Fruit fly (Drosophila melanogaster) whole organism, embryonic: ENCODE results near the gene mRpL17.

Experiments used
- CG10274 ChIP-seq: fragments of 200-800 bp; sonication (Bioruptor generic); optimal IDR thresholded peaks from 3 replicates; lab custom pipeline; 2017; ENCODE audit warnings: missing biosample characterization, mild to moderate bottlenecking, missing genetic modification characterization
- CG11247 ChIP-seq: fragments of 200-800 bp; sonication (Bioruptor generic); IDR thresholded peaks from 2 replicates; pipeline ENCODE4 v1.3.6; 2022; ENCODE audit warnings: missing biosample characterization, missing genetic modification characterization
- CG11504 ChIP-seq: fragments of 200-800 bp; sonication (Bioruptor generic); optimal IDR thresholded peaks from 3 replicates; lab custom pipeline; 2019; ENCODE audit warnings: missing biosample characterization, mild to moderate bottlenecking, missing genetic modification characterization, moderate library complexity
- CG12236 ChIP-seq: fragments of 200-800 bp; sonication (Bioruptor generic); optimal IDR thresholded peaks from 2 replicates; lab custom pipeline; 2016; ENCODE audit warnings: missing biosample characterization, missing genetic modification characterization
- CG12391 ChIP-seq: fragments of 200-800 bp; sonication (Bioruptor generic); optimal IDR thresholded peaks from 3 replicates; lab custom pipeline; 2018; ENCODE audit warnings: missing biosample characterization, mild to moderate bottlenecking, missing genetic modification characterization, moderate library complexity
- CG12744 ChIP-seq: fragments of 200-800 bp; sonication (Bioruptor generic); optimal IDR thresholded peaks from 2 replicates; lab custom pipeline; 2016; ENCODE audit warnings: missing biosample characterization, missing genetic modification characterization
- CG13424 ChIP-seq: fragments of 200-800 bp; sonication (Bioruptor generic); optimal IDR thresholded peaks from 2 replicates; lab custom pipeline; 2019; ENCODE audit warnings: missing biosample characterization, mild to moderate bottlenecking, missing genetic modification characterization, moderate library complexity
- CG13624 ChIP-seq: fragments of 200-800 bp; sonication (Bioruptor generic); optimal IDR thresholded peaks from 2 replicates; lab custom pipeline; 2016; ENCODE audit warnings: missing biosample characterization, missing genetic modification characterization
- CG14050 ChIP-seq: fragments of 200-800 bp; sonication (Bioruptor generic); IDR thresholded peaks from 3 replicates; pipeline ENCODE4 v1.3.6; 2022; ENCODE audit warnings: missing biosample characterization, missing genetic modification characterization
- CG14860 ChIP-seq: fragments of 200-800 bp; sonication (Bioruptor generic); IDR thresholded peaks from 3 replicates; pipeline ENCODE4 v1.3.6; 2022; ENCODE audit warnings: missing biosample characterization, missing genetic modification characterization; ENCODE audit not compliant: partially characterized antibody
- CG17359 ChIP-seq: fragments of 200-800 bp; sonication (Bioruptor generic); optimal IDR thresholded peaks from 3 replicates; lab custom pipeline; 2018; ENCODE audit warnings: missing biosample characterization, mild to moderate bottlenecking, missing genetic modification characterization, moderate library complexity
- CG17385 ChIP-seq: fragments of 200-800 bp; sonication (Bioruptor generic); optimal IDR thresholded peaks from 3 replicates; lab custom pipeline; 2018; ENCODE audit warnings: missing biosample characterization, mild to moderate bottlenecking, missing genetic modification characterization
- CG2120 ChIP-seq: fragments of 200-800 bp; sonication (Bioruptor generic); optimal IDR thresholded peaks from 3 replicates; lab custom pipeline; 2016; ENCODE audit warnings: missing biosample characterization, missing genetic modification characterization
- CG31365 ChIP-seq: fragments of 200-800 bp; sonication (Bioruptor generic); optimal IDR thresholded peaks from 2 replicates; lab custom pipeline; 2018; ENCODE audit warnings: missing biosample characterization, mild to moderate bottlenecking, missing genetic modification characterization
- CG31388 ChIP-seq: fragments of 200-800 bp; sonication (Bioruptor generic); optimal IDR thresholded peaks from 2 replicates; lab custom pipeline; 2016; ENCODE audit warnings: missing biosample characterization, missing genetic modification characterization
- CG3163 ChIP-seq: fragments of 200-800 bp; sonication (Bioruptor generic); optimal IDR thresholded peaks from 3 replicates; lab custom pipeline; 2016; ENCODE audit warnings: missing biosample characterization, missing genetic modification characterization
- CG32767 ChIP-seq: fragments of 200-800 bp; sonication (Bioruptor generic); IDR thresholded peaks from 2 replicates; pipeline ENCODE4 v1.3.6; 2022; ENCODE audit warnings: missing biosample characterization, missing genetic modification characterization
- CG4424 ChIP-seq: fragments of 200-800 bp; sonication (Bioruptor generic); optimal IDR thresholded peaks from 3 replicates; lab custom pipeline; 2016; ENCODE audit warnings: missing biosample characterization, missing genetic modification characterization
- CG4854 ChIP-seq: fragments of 200-800 bp; sonication (Bioruptor generic); optimal IDR thresholded peaks from 2 replicates; lab custom pipeline; 2016; ENCODE audit warnings: missing biosample characterization, missing genetic modification characterization, inconsistent platforms
- CG5245 ChIP-seq: fragments of 200-800 bp; sonication (Bioruptor generic); optimal IDR thresholded peaks from 3 replicates; lab custom pipeline; 2016; ENCODE audit warnings: missing biosample characterization, missing genetic modification characterization
- CG6765 ChIP-seq: fragments of 200-800 bp; sonication (Bioruptor generic); optimal IDR thresholded peaks from 3 replicates; lab custom pipeline; 2017; ENCODE audit warnings: missing biosample characterization, mild to moderate bottlenecking, missing genetic modification characterization
- CG7987 ChIP-seq: fragments of 200-800 bp; sonication (Bioruptor generic); optimal IDR thresholded peaks from 2 replicates; lab custom pipeline; 2018; ENCODE audit warnings: missing biosample characterization, mild to moderate bottlenecking, missing genetic modification characterization, moderate library complexity
- CG8765 ChIP-seq: fragments of 200-800 bp; sonication (Bioruptor generic); IDR thresholded peaks from 2 replicates; pipeline ENCODE4 v1.3.6; 2022; ENCODE audit warnings: missing biosample characterization, missing genetic modification characterization
- CG9727 ChIP-seq: fragments of 200-800 bp; sonication (Bioruptor generic); optimal IDR thresholded peaks from 3 replicates; lab custom pipeline; 2017; ENCODE audit warnings: missing biosample characterization, mild to moderate bottlenecking, missing genetic modification characterization
- Dfd ChIP-seq, 2 experiments: fragments of >200 bp; optimal IDR thresholded peaks; 2 replicates each; lab custom pipeline; 2017; ENCODE audit warnings: missing biosample characterization in 2 of 2, missing genetic modification characterization in 2 of 2
- E2f2 ChIP-seq: fragments of 200-800 bp; sonication (Bioruptor generic); IDR thresholded peaks from 2 replicates; pipeline ENCODE4 v1.3.6; 2022; ENCODE audit warnings: missing biosample characterization, missing genetic modification characterization
- HmgD ChIP-seq: fragments of 200-800 bp; sonication (Bioruptor generic); optimal IDR thresholded peaks from 3 replicates; lab custom pipeline; 2016; ENCODE audit warnings: missing biosample characterization, missing genetic modification characterization
- Hsf ChIP-seq: fragments of 200-800 bp; sonication (Bioruptor generic); optimal IDR thresholded peaks from 3 replicates; lab custom pipeline; 2016; ENCODE audit warnings: missing biosample characterization, missing genetic modification characterization
- Med ChIP-seq: fragments of 200-800 bp; sonication (Bioruptor generic); peaks from one replicate; lab custom pipeline; 2016; ENCODE audit warnings: missing biosample characterization, missing genetic modification characterization, mild to moderate bottlenecking, inconsistent platforms, moderate library complexity
- NC2β ChIP-seq: fragments of 200-800 bp; sonication (Bioruptor generic); optimal IDR thresholded peaks from 2 replicates; lab custom pipeline; 2016; ENCODE audit warnings: missing biosample characterization, missing genetic modification characterization
- Scr ChIP-seq: fragments of 200-800 bp; sonication (Bioruptor generic); IDR thresholded peaks from 2 replicates; pipeline ENCODE4 v1.3.6; 2022; ENCODE audit warnings: missing biosample characterization, missing genetic modification characterization; ENCODE audit not compliant: partially characterized antibody
- Sry-δ ChIP-seq: fragments of 200-800 bp; sonication (Bioruptor generic); optimal IDR thresholded peaks from 2 replicates; lab custom pipeline; 2016; ENCODE audit warnings: missing biosample characterization, missing genetic modification characterization
- crol ChIP-seq: fragments of 200-800 bp; sonication (Bioruptor generic); IDR thresholded peaks from 2 replicates; pipeline ENCODE4 v1.3.6; 2022; ENCODE audit warnings: missing biosample characterization, missing genetic modification characterization
- cwo ChIP-seq: fragments of 200-800 bp; sonication (Bioruptor generic); optimal IDR thresholded peaks from 3 replicates; lab custom pipeline; 2017; ENCODE audit warnings: missing biosample characterization, missing genetic modification characterization, mild to moderate bottlenecking, moderate library complexity, missing genetic modification reagents
- dm ChIP-seq: fragments of 200-800 bp; sonication (Bioruptor generic); optimal IDR thresholded peaks from 3 replicates; lab custom pipeline; 2016; ENCODE audit warnings: missing biosample characterization, missing genetic modification characterization
- esg ChIP-seq: fragments of 200-800 bp; sonication (Bioruptor generic); conservative IDR thresholded peaks from 2 replicates; pipeline ENCODE4 v1.3.6; 2022; ENCODE audit warnings: missing biosample characterization, missing genetic modification characterization
- fd102C ChIP-seq: fragments of 200-800 bp; sonication (Bioruptor generic); optimal IDR thresholded peaks from 2 replicates; lab custom pipeline; 2018; ENCODE audit warnings: missing biosample characterization, mild to moderate bottlenecking, missing genetic modification characterization, moderate library complexity
- fru ChIP-seq: fragments of >200 bp; optimal IDR thresholded peaks from 2 replicates; lab custom pipeline; 2017
- gsb-n ChIP-seq: fragments of 200-800 bp; sonication (Bioruptor generic); optimal IDR thresholded peaks from 3 replicates; lab custom pipeline; 2018; ENCODE audit warnings: missing biosample characterization, mild to moderate bottlenecking, missing genetic modification characterization
- hkb ChIP-seq, 2 experiments: fragments of 200-800 bp in 1 of 2; fragments of >200 bp in 1 of 2; sonication (Bioruptor generic) in 1 of 2; IDR thresholded peaks in 1 of 2; optimal IDR thresholded peaks in 1 of 2; 2 replicates each; pipeline versions ENCODE4 v1.3.6 to Lab custom; 2017 to 2022; ENCODE audit warnings: missing biosample characterization in 1 of 2, missing genetic modification characterization in 1 of 2
- lola ChIP-seq, 3 experiments: fragments of >200 bp in 2 of 3; fragments of 200-800 bp in 1 of 3; sonication (Bioruptor generic) in 1 of 3; optimal IDR thresholded peaks; 2 replicates each; lab custom pipeline; 2017 to 2019; ENCODE audit warnings: missing biosample characterization in 3 of 3, missing genetic modification characterization in 3 of 3, mild to moderate bottlenecking in 1 of 3, moderate library complexity in 1 of 3
- mam ChIP-seq: fragments of 200-800 bp; sonication (Bioruptor generic); optimal IDR thresholded peaks from 3 replicates; lab custom pipeline; 2016; ENCODE audit warnings: missing biosample characterization, missing genetic modification characterization
- org-1 ChIP-seq: fragments of 200-800 bp; sonication (Bioruptor generic); optimal IDR thresholded peaks from 2 replicates; lab custom pipeline; 2017; ENCODE audit warnings: missing biosample characterization, missing genetic modification characterization
- phol ChIP-seq: fragments of 200-800 bp; sonication (Bioruptor generic); optimal IDR thresholded peaks from 3 replicates; lab custom pipeline; 2018; ENCODE audit warnings: missing biosample characterization, mild to moderate bottlenecking, missing genetic modification characterization, moderate library complexity
- rib ChIP-seq: fragments of 200-800 bp; sonication (Bioruptor generic); IDR thresholded peaks from 2 replicates; pipeline ENCODE4 v1.3.6; 2022; ENCODE audit warnings: missing biosample characterization, missing genetic modification characterization
- sima ChIP-seq: fragments of 200-800 bp; sonication (Bioruptor generic); optimal IDR thresholded peaks from 2 replicates; lab custom pipeline; 2016; ENCODE audit warnings: missing biosample characterization, missing genetic modification characterization
- sug ChIP-seq: fragments of 200-800 bp; optimal IDR thresholded peaks from 2 replicates; lab custom pipeline; 2019; ENCODE audit warnings: missing biosample characterization, mild to moderate bottlenecking, missing genetic modification characterization, moderate library complexity
- unc-4 ChIP-seq: fragments of 200-800 bp; sonication (Bioruptor generic); IDR thresholded peaks from 2 replicates; pipeline ENCODE4 v1.3.6; 2022; ENCODE audit warnings: missing biosample characterization, missing genetic modification characterization; ENCODE audit not compliant: partially characterized antibody
- unpg ChIP-seq: fragments of 200-800 bp; sonication (Bioruptor generic); optimal IDR thresholded peaks from 3 replicates; lab custom pipeline; 2018; ENCODE audit warnings: missing biosample characterization, mild to moderate bottlenecking, missing genetic modification characterization, moderate library complexity

Gene mRpL17

DNA sequence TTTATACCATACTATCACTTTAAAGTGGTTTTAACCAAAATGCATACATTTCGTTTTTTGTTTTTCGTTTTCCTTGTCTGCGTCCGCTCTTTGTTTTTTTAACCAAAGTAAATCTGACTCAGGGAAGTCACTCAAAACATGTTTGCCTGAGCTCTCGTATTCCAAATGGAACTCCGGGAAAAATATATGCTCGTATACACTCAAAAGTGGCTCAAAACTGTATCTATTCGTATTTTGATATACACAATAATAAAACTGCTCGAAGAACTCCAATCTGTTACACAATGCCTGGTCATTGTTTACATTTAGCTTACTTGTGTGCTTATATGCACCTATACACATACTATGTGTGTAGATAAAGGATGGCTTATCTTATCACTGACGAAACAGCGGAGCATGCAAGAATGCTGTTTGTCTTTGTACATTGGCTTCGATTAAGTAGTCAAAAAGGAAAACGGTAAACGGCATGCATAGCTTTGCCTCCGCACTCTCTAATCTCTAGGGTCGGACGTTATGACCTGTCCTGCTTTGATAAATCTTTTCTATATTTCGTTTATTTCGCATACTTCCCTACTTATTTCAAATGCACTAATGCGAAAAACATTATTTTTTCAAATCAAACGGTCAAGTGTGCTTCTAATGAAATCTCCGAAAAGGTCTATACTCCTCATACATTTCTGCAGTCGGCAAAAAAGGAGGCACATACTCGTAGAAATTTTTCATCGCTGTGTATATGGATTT is 6.4 kb downstream of the mRpL17 start, which contains the start of gene miple2 (continued):
- TF ChIP-seq rib (GFP tag; lab: Robert Waterston, UW) (0 out of 2 replicates have a peak, but pooled peaks have one; percentile 38), E2f2 (GFP tag; lab: Robert Waterston, UW) (no peak), NC2β (no peak), HmgD (GFP tag; lab: Kevin White, UChicago) (no peak), CG2120 (peak; percentile 60), CG7987 (peak; percentile 36), CG31388 (GFP tag; lab: Kevin White, UChicago) (no peak), Med (GFP tag; lab: Kevin White, UChicago) (peak; percentile 66), CG4424 (GFP tag; lab: Kevin White, UChicago) (peak; percentile 42), CG5245 (GFP tag; lab: Kevin White, UChicago) (no peak), crol (no peak), lola (GFP tag; optimal IDR thresholded peaks at IDR 0.05; lab: Kevin White, UChicago) (peak in 1 of 3 experiments; percentile 62), CG10274 (GFP tag; lab: Kevin White, UChicago) (peak; percentile 23), mam (GFP tag; lab: Kevin White, UChicago) (peak; percentile 14), unpg (GFP tag; lab: Kevin White, UChicago) (peak; percentile 25), dm (peak; percentile 44), sima (no peak), CG8765 (GFP tag; lab: Robert Waterston, UW) (no peak), phol (tag; lab: Kevin White, UChicago) (peak; percentile 47), Hsf (GFP tag; lab: Kevin White, UChicago) (peak; percentile 50), CG12744 (GFP tag; lab: Kevin White, UChicago) (peak; percentile 40), cwo (peak; percentile 32), fru (no peak), CG12391 (tag; lab: Kevin White, UChicago) (peak; percentile 46), CG3163 (GFP tag; lab: Kevin White, UChicago) (peak; percentile 1), CG17385 (peak; percentile 52), CG17359 (tag; lab: Kevin White, UChicago) (peak; percentile 26), fd102C (GFP tag; lab: Kevin White, UChicago) (peak; percentile 80), Sry-δ (no peak), CG9727 (GFP tag; lab: Kevin White, UChicago) (peak; percentile 69), gsb-n (tag; lab: Kevin White, UChicago) (peak; percentile 58), hkb (optimal IDR thresholded peaks at IDR 0.05; lab: Kevin White, UChicago) (no peak), hkb (GFP tag; IDR thresholded peaks at IDR 0.05; lab: Robert Waterston, UW) (no peak; the same call in 1 of the 2 replicates), org-1 (GFP tag; lab: Kevin White, UChicago) (peak; percentile 54), CG11504 (tag; lab: Kevin White, UChicago) (peak; percentile 53), Scr (GFP tag; lab: Robert Waterston, UW) (no peak), CG6765 (peak; percentile 38), CG32767 (peak; percentile 88), sug (tag; lab: Kevin White, UChicago) (peak; percentile 37), unc-4 (GFP tag; lab: Robert Waterston, UW) (no peak), CG14860 (GFP tag; lab: Robert Waterston, UW) (no peak), esg (GFP tag; lab: Robert Waterston, UW) (no peak), CG12236 (peak; percentile 36), CG31365 (tag; lab: Kevin White, UChicago) (peak; percentile 27), Dfd (GFP tag; optimal IDR thresholded peaks at IDR 0.05; lab: Kevin White, UChicago) (no peak), CG11247 (no peak), CG4854 (GFP tag; lab: Kevin White, UChicago) (peak; percentile 30), CG13624 (GFP tag; lab: Kevin White, UChicago) (peak; percentile 27), CG14050 (GFP tag; lab: Robert Waterston, UW) (no peak), CG13424 (tag; lab: Kevin White, UChicago) (peak; percentile 53)
